Fruit fly (Drosophila melanogaster) whole organism, prepupa: ENCODE results near the gene alpha-Est5.

Experiments used
- Blimp-1 ChIP-seq: fragments of 200-800 bp; sonication (Bioruptor generic); optimal IDR thresholded peaks from 3 replicates; lab custom pipeline; 2017; ENCODE audit warnings: missing biosample characterization, missing genetic modification characterization, mild to moderate bottlenecking, moderate library complexity, missing genetic modification reagents
- CG10669 ChIP-seq: fragments of 200-800 bp; sonication (Bioruptor generic); optimal IDR thresholded peaks from 3 replicates; lab custom pipeline; 2018; ENCODE audit warnings: missing biosample characterization, mild to moderate bottlenecking, missing genetic modification characterization, moderate library complexity
- CG16779 ChIP-seq: fragments of 200-800 bp; sonication (Bioruptor generic); optimal IDR thresholded peaks from 3 replicates; lab custom pipeline; 2017; ENCODE audit warnings: missing biosample characterization, mild to moderate bottlenecking, missing genetic modification characterization
- CG4318 ChIP-seq: fragments of 200-800 bp; sonication (Bioruptor generic); optimal IDR thresholded peaks from 3 replicates; lab custom pipeline; 2017; ENCODE audit warnings: missing biosample characterization, mild to moderate bottlenecking, missing genetic modification characterization
- CG6163 ChIP-seq: fragments of 200-800 bp; sonication (Bioruptor generic); IDR thresholded peaks from 3 replicates; pipeline ENCODE4 v1.3.6; 2022; ENCODE audit warnings: missing biosample characterization, missing genetic modification characterization
- CG6276 ChIP-seq: fragments of 200-800 bp; sonication (Bioruptor generic); optimal IDR thresholded peaks from 2 replicates; lab custom pipeline; 2017; ENCODE audit warnings: missing biosample characterization, mild to moderate bottlenecking, missing genetic modification characterization
- CG6808 ChIP-seq: fragments of 200-800 bp; sonication (Bioruptor generic); optimal IDR thresholded peaks from 3 replicates; lab custom pipeline; 2017; ENCODE audit warnings: missing biosample characterization, missing genetic modification characterization, mild to moderate bottlenecking, moderate library complexity, missing genetic modification reagents
- CG7368 ChIP-seq: fragments of 200-800 bp; sonication (Bioruptor generic); optimal IDR thresholded peaks from 3 replicates; lab custom pipeline; 2016; ENCODE audit warnings: missing biosample characterization, missing genetic modification characterization
- CG8632 ChIP-seq: fragments of 200-800 bp; sonication (Bioruptor generic); optimal IDR thresholded peaks from 3 replicates; lab custom pipeline; 2016; ENCODE audit warnings: missing biosample characterization, missing genetic modification characterization
- Eip75B ChIP-seq: fragments of 200-800 bp; sonication (Bioruptor generic); optimal IDR thresholded peaks from 3 replicates; lab custom pipeline; 2016; ENCODE audit warnings: missing biosample characterization, missing genetic modification characterization
- Eip93F ChIP-seq: fragments of 200-800 bp; sonication (Bioruptor generic); optimal IDR thresholded peaks from 2 replicates; lab custom pipeline; 2016; ENCODE audit warnings: missing biosample characterization, mild to moderate bottlenecking, missing genetic modification characterization
- Hr38 ChIP-seq: sonication (Bioruptor generic); optimal IDR thresholded peaks from 2 replicates; lab custom pipeline; 2016; ENCODE audit warnings: missing biosample characterization, missing genetic modification characterization
- Smox ChIP-seq: fragments of 200-800 bp; sonication (Bioruptor generic); optimal IDR thresholded peaks from 3 replicates; lab custom pipeline; 2016; ENCODE audit warnings: missing biosample characterization, missing genetic modification characterization
- acj6 ChIP-seq: fragments of 200-800 bp; sonication (Bioruptor generic); optimal IDR thresholded peaks from 3 replicates; lab custom pipeline; 2016; ENCODE audit warnings: missing biosample characterization, missing genetic modification characterization
- eg ChIP-seq: fragments of 200-800 bp; sonication (Bioruptor generic); IDR thresholded peaks from 3 replicates; pipeline ENCODE4 v1.3.6; 2022; ENCODE audit warnings: missing biosample characterization, missing genetic modification characterization
- fd59A ChIP-seq: fragments of 200-800 bp; sonication (Bioruptor generic); optimal IDR thresholded peaks from 2 replicates; lab custom pipeline; 2017; ENCODE audit warnings: missing biosample characterization, mild to moderate bottlenecking, missing genetic modification characterization, missing genetic modification reagents
- lz ChIP-seq: fragments of 200-800 bp; sonication (Bioruptor generic); optimal IDR thresholded peaks from 3 replicates; lab custom pipeline; 2016; ENCODE audit warnings: missing biosample characterization, missing genetic modification characterization
- net ChIP-seq: fragments of 200-800 bp; sonication (Bioruptor generic); optimal IDR thresholded peaks from 3 replicates; lab custom pipeline; 2016; ENCODE audit warnings: missing biosample characterization, missing genetic modification characterization
- ss ChIP-seq, 2 experiments: fragments of 200-800 bp; sonication (Bioruptor generic); optimal IDR thresholded peaks; 2 replicates in 1 of 2; 3 replicates in 1 of 2; lab custom pipeline; 2017 to 2018; ENCODE audit warnings: mild to moderate bottlenecking in 2 of 2, missing biosample characterization in 2 of 2, missing genetic modification characterization in 2 of 2, moderate library complexity in 1 of 2
- svp ChIP-seq: fragments of 200-800 bp; sonication (Bioruptor generic); peaks from one replicate; lab custom pipeline; 2016; ENCODE audit warnings: missing biosample characterization, missing genetic modification characterization
- vri ChIP-seq: fragments of 200-800 bp; sonication (Bioruptor generic); optimal IDR thresholded peaks from 3 replicates; lab custom pipeline; 2016; ENCODE audit warnings: missing biosample characterization, mild to moderate bottlenecking, missing genetic modification characterization

alpha-Est5 gene

dm6 chr3R:7536281-7536680 is at the start of gene alpha-Est5:
Gene alpha-Est5, minus strand, starts transcription at chr3R:7536390.
- no peak for TF ChIP-seq Hr38 (GFP tag; lab: Kevin White, UChicago)
- no peak for TF ChIP-seq Smox (GFP tag; lab: Kevin White, UChicago)
- TF ChIP-seq lz: no peak
- no peak for TF ChIP-seq CG6163
- TF ChIP-seq CG10669: no peak
- peak; percentile 10 for TF ChIP-seq vri (GFP tag; lab: Kevin White, UChicago)
- peak; percentile 76 for TF ChIP-seq svp (GFP tag; lab: Kevin White, UChicago)

- TF ChIP-seq CG16779 (tag; lab: Kevin White, UChicago) (no peak), CG7368 (GFP tag; lab: Kevin White, UChicago) (no peak), net (GFP tag; lab: Kevin White, UChicago) (no peak)
Observed at dm6 chr3R:7572237-7572636, 36.0 kb upstream of the alpha-Est5 start.

- TF ChIP-seq fd59A: no peak
- no peak for TF ChIP-seq CG6276
- TF ChIP-seq ss (GFP tag; optimal IDR thresholded peaks at IDR 0.05; lab: Kevin White, UChicago): no peak
- TF ChIP-seq acj6 (GFP tag; lab: Kevin White, UChicago): no peak
- TF ChIP-seq Blimp-1 (GFP tag; lab: Kevin White, UChicago): no peak
- TF ChIP-seq CG8632 (GFP tag; lab: Kevin White, UChicago): no peak
Observed at dm6 chr3R:7551708-7552107, 15.5 kb upstream of the alpha-Est5 start, which contains the start of gene CG45545. Gene CG45545, plus strand, starts transcription at chr3R:7552008.

- TF ChIP-seq svp (GFP tag; lab: Kevin White, UChicago) (peak; percentile 97), vri (GFP tag; lab: Kevin White, UChicago) (peak; percentile 48), eg (GFP tag; lab: Robert Waterston, UW) (peak; percentile 21; the same call in 1 of the 3 replicates), CG16779 (tag; lab: Kevin White, UChicago) (peak; percentile 12), ss (GFP tag; optimal IDR thresholded peaks at IDR 0.05; lab: Kevin White, UChicago) (no peak)
Observed at dm6 chr3R:7548808-7549744, 12.9 kb upstream of the alpha-Est5 start, which contains the start of gene alpha-Est1. Gene alpha-Est1, minus strand, starts transcription at chr3R:7549124.

dm6 chr3R:7541145-7541860 is 5.1 kb upstream of the alpha-Est5 start, which contains the start of the genes alpha-Est3 and alpha-Est2:
Gene alpha-Est3, minus strand, starts transcription at chr3R:7541631.
Gene alpha-Est2, plus strand, starts transcription at chr3R:7541810.
- TF ChIP-seq vri (GFP tag; lab: Kevin White, UChicago): peak; percentile 31
- TF ChIP-seq Eip75B (GFP tag; lab: Kevin White, UChicago): no peak

- TF ChIP-seq vri (GFP tag; lab: Kevin White, UChicago): peak; percentile 60
- TF ChIP-seq CG4318 (GFP tag; lab: Kevin White, UChicago): no peak
Observed at dm6 chr3R:7538435-7538834, 2.2 kb upstream of the alpha-Est5 start, which contains the start of gene alpha-Est4. Gene alpha-Est4, minus strand, starts transcription at chr3R:7538615.

dm6 chr3R:7535606-7536005 is 584 bp downstream of the alpha-Est5 start:
- TF ChIP-seq vri (GFP tag; lab: Kevin White, UChicago): peak; percentile 5
- no peak for TF ChIP-seq Eip93F (GFP tag; lab: Kevin White, UChicago)
- no peak for TF ChIP-seq CG6276
- TF ChIP-seq CG6808 (GFP tag; lab: Kevin White, UChicago): no peak
